Worm (Caenorhabditis elegans) whole organism, L1 larva: ENCODE results near the gene K12H4.2.
A peak's percentile ranks its signal among the peaks of the same experiment; 100 is the strongest.

ENCODE experiments used
- ceh-8 ChIP-seq: fragments of 200-800 bp; sonication (Bioruptor generic); optimal IDR thresholded peaks from 2 replicates; lab custom pipeline; 2018; ENCODE audit warnings: mild to moderate bottlenecking, missing genetic modification characterization, moderate library complexity, missing compliant biosample characterization
- ceh-82 ChIP-seq, 3 experiments: fragments of 150-350 bp in 1 of 3; sonication (generic microtip) in 2 of 3; optimal IDR thresholded peaks; 2 replicates each; lab custom pipeline; 2014 to 2017; ENCODE audit warnings: missing biosample characterization in 3 of 3, missing genetic modification characterization in 3 of 3
- dpl-1 ChIP-seq, 3 experiments: fragments of 150-350 bp in 2 of 3; sonication (generic microtip) in 1 of 3; optimal IDR thresholded peaks; 2 replicates each; lab custom pipeline; 2014 to 2017; ENCODE audit warnings: missing biosample characterization in 3 of 3, missing genetic modification characterization in 3 of 3, missing genetic modification reagents in 3 of 3
- hlh-17 ChIP-seq: fragments of 200-800 bp; sonication (Bioruptor generic); optimal IDR thresholded peaks from 2 replicates; lab custom pipeline; 2018; ENCODE audit warnings: missing genetic modification characterization, mild to moderate bottlenecking, missing compliant biosample characterization, moderate library complexity, borderline replicate concordance
- lin-15B ChIP-seq: fragments of 150-350 bp; sonication (generic microtip); optimal IDR thresholded peaks from 3 replicates; lab custom pipeline; 2014; ENCODE audit warnings: missing biosample characterization, missing genetic modification characterization
- lin-35 ChIP-seq, 2 experiments: fragments of 150-350 bp; optimal IDR thresholded peaks; 2 replicates each; lab custom pipeline; 2014; ENCODE audit warnings: missing biosample characterization in 2 of 2, missing genetic modification characterization in 2 of 2, missing genetic modification reagents in 2 of 2
- lsy-2 ChIP-seq, 2 experiments: fragments of 150-350 bp; optimal IDR thresholded peaks; 2 replicates each; lab custom pipeline; 2014; ENCODE audit warnings: missing biosample characterization in 2 of 2, missing genetic modification characterization in 2 of 2
- nhr-12 ChIP-seq: sonication (generic microtip); optimal IDR thresholded peaks from 2 replicates; lab custom pipeline; 2017; ENCODE audit warnings: missing biosample characterization, missing genetic modification characterization
- nhr-20 ChIP-seq: sonication (generic microtip); optimal IDR thresholded peaks from 2 replicates; lab custom pipeline; 2016; ENCODE audit warnings: mild to moderate bottlenecking, missing genetic modification characterization, missing compliant biosample characterization
- nhr-47 ChIP-seq: sonication (generic microtip); optimal IDR thresholded peaks from 2 replicates; lab custom pipeline; 2016; ENCODE audit warnings: mild to moderate bottlenecking, missing genetic modification characterization, moderate library complexity, missing compliant biosample characterization
- nhr-71 ChIP-seq: sonication (generic microtip); optimal IDR thresholded peaks from 2 replicates; lab custom pipeline; 2016; ENCODE audit warnings: mild to moderate bottlenecking, missing genetic modification characterization, moderate library complexity, missing compliant biosample characterization
- snu-23 ChIP-seq: sonication (generic microtip); optimal IDR thresholded peaks from 2 replicates; lab custom pipeline; 2016; ENCODE audit warnings: missing genetic modification characterization, missing compliant biosample characterization
- unc-62 ChIP-seq: fragments of 150-350 bp; optimal IDR thresholded peaks from 2 replicates; lab custom pipeline; 2014; ENCODE audit warnings: missing biosample characterization, missing genetic modification reagents, missing genetic modification characterization
- vab-15 ChIP-seq: sonication (generic microtip); optimal IDR thresholded peaks from 2 replicates; lab custom pipeline; 2017; ENCODE audit warnings: missing genotype, mild to moderate bottlenecking, missing genetic modification characterization, missing compliant biosample characterization

Gene K12H4.2

ce11 chrIII:8093079-8093623 is 45.6 kb downstream of the K12H4.2 start, which contains the start of gene K06H7.2 (continued):
- TF ChIP-seq unc-62 (GFP tag; lab: Kevin White, UChicago) (no peak), lin-35 (GFP tag; optimal IDR thresholded peaks at IDR 0.05; lab: Kevin White, UChicago) (peak; percentile 53 to 78), snu-23 (peak; percentile 53), dpl-1 (GFP tag; optimal IDR thresholded peaks at IDR 0.05; lab: Kevin White, UChicago) (peak; percentile 49 to 79 (median 52)), ceh-82 (tag; optimal IDR thresholded peaks at IDR 0.05; lab: Kevin White, UChicago) (peak in 1 of 3 experiments; percentile 39), nhr-12 (tag; lab: Kevin White, UChicago) (no peak), ceh-8 (GFP tag; lab: Kevin White, UChicago) (no peak), lin-15B (tag; lab: Kevin White, UChicago) (peak; percentile 78), nhr-47 (tag; lab: Kevin White, UChicago) (peak; percentile 55), vab-15 (tag; lab: Kevin White, UChicago) (peak; percentile 22), lsy-2 (tag; optimal IDR thresholded peaks at IDR 0.05; lab: Kevin White, UChicago) (peak; percentile 67 to 90), nhr-71 (peak; percentile 66), nhr-20 (peak; percentile 50), hlh-17 (GFP tag; lab: Kevin White, UChicago) (no peak)
